Fruit fly (Drosophila melanogaster) whole organism, embryonic: ENCODE results near the gene Cbp20.

Source experiments
- CG6813 ChIP-seq: fragments of 200-800 bp; sonication (Bioruptor generic); optimal IDR thresholded peaks from 2 replicates; lab custom pipeline; 2017; ENCODE audit warnings: missing biosample characterization, missing genetic modification characterization, mild to moderate bottlenecking, moderate library complexity, missing genetic modification reagents
- CG7271 ChIP-seq: fragments of 200-800 bp; sonication (Bioruptor generic); optimal IDR thresholded peaks from 2 replicates; lab custom pipeline; 2018; ENCODE audit warnings: missing biosample characterization, mild to moderate bottlenecking, missing genetic modification characterization, moderate library complexity
- Dfd ChIP-seq, 2 experiments: fragments of >200 bp; optimal IDR thresholded peaks; 2 replicates each; lab custom pipeline; 2017; ENCODE audit warnings: missing biosample characterization in 2 of 2, missing genetic modification characterization in 2 of 2
- HLHmδ ChIP-seq: fragments of 200-800 bp; sonication (Bioruptor generic); optimal IDR thresholded peaks from 2 replicates; lab custom pipeline; 2018; ENCODE audit warnings: missing biosample characterization, mild to moderate bottlenecking, missing genetic modification characterization, moderate library complexity

- TF ChIP-seq HLHmδ (GFP tag; lab: Kevin White, UChicago) (no peak), Dfd (GFP tag; optimal IDR thresholded peaks at IDR 0.05; lab: Kevin White, UChicago) (no peak), CG6813 (peak; percentile 72), CG7271 (tag; lab: Kevin White, UChicago) (no peak)
These were observed 39.3 kb upstream of the Cbp20 start for dm6 chr3R:18125023-18125630.
